Worm (Caenorhabditis elegans) whole organism, L4/young adult: Measurements from ENCODE around the gene clec-56.

ENCODE experiments used
- W03F9.2 ChIP-seq: fragments of 150-350 bp; optimal IDR thresholded peaks from 2 replicates; lab custom pipeline; 2014; ENCODE audit warnings: missing biosample characterization, missing genetic modification characterization
- dao-5 ChIP-seq: sonication (generic microtip); optimal IDR thresholded peaks from 2 replicates; lab custom pipeline; 2016; ENCODE audit warnings: missing genotype, missing genetic modification characterization, moderate library complexity, missing compliant biosample characterization
- him-1 ChIP-seq: sonication (generic microtip); optimal IDR thresholded peaks from 2 replicates; lab custom pipeline; 2016; ENCODE audit warnings: missing genotype, missing genetic modification reagents, missing genetic modification characterization, missing compliant biosample characterization

DNA sequence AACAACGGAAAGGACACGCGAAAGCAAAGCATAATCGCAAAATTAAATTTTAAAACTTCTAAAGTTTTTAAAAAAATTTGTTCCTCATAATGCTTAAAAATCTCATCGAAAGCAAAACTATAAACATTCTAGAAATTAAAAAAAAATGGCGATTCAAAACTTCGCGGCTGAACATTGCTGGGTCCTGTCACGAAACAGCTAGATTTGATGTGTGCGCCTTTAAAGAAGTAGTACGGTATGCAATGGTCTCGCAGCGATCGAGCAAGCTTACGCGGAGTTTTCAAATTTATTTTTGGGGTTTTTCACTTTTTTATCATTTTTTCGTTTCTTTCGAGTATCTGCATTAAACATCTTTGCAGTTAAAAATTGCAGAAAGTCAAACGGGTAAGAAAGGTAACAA lies 17.1 kb upstream of the clec-56 start, which contains the start of gene coh-3:
- TF ChIP-seq him-1 (tag; lab: Kevin White, UChicago) (no peak), W03F9.2 (tag; lab: Kevin White, UChicago) (peak; percentile 48), dao-5 (tag; lab: Kevin White, UChicago) (no peak)
